Worm (Caenorhabditis elegans) whole organism, L3 larva: ENCODE data around the gene Y110A2AL.3.

ENCODE experiments used
- R02D3.7 ChIP-seq: fragments of 150-350 bp; optimal IDR thresholded peaks from 2 replicates; lab custom pipeline; 2014; ENCODE audit warnings: missing biosample characterization, missing genetic modification characterization
- ZK546.5 ChIP-seq: sonication (generic microtip); optimal IDR thresholded peaks from 2 replicates; lab custom pipeline; 2017; ENCODE audit warnings: missing biosample characterization, missing genetic modification characterization
- aly-2 ChIP-seq: fragments of 150-350 bp; optimal IDR thresholded peaks from 2 replicates; lab custom pipeline; 2014; ENCODE audit warnings: missing biosample characterization, missing genetic modification characterization
- ama-1 ChIP-seq: fragments of 150-350 bp; optimal IDR thresholded peaks from 2 replicates; lab custom pipeline; 2018
- ceh-16 ChIP-seq: sonication (generic microtip); optimal IDR thresholded peaks from 2 replicates; lab custom pipeline; 2017; ENCODE audit warnings: missing biosample characterization, missing genetic modification characterization
- ceh-28 ChIP-seq: fragments of 150-350 bp; optimal IDR thresholded peaks from 2 replicates; lab custom pipeline; 2014; ENCODE audit warnings: missing biosample characterization, missing genetic modification reagents, missing genetic modification characterization
- ceh-9 ChIP-seq: sonication (generic microtip); optimal IDR thresholded peaks from 2 replicates; lab custom pipeline; 2018; ENCODE audit warnings: missing biosample characterization, missing genetic modification characterization
- daf-12 ChIP-seq: fragments of 150-350 bp; optimal IDR thresholded peaks from 2 replicates; lab custom pipeline; 2014; ENCODE audit warnings: missing biosample characterization, missing genetic modification reagents, missing genetic modification characterization
- elt-1 ChIP-seq: fragments of 150-350 bp; optimal IDR thresholded peaks from 2 replicates; lab custom pipeline; 2014; ENCODE audit warnings: missing biosample characterization, missing genetic modification characterization
- elt-3 ChIP-seq, 3 experiments: fragments of 150-350 bp in 1 of 3; sonication (generic microtip) in 2 of 3; optimal IDR thresholded peaks; 2 replicates in 2 of 3; 4 replicates in 1 of 3; lab custom pipeline; 2014 to 2017; ENCODE audit warnings: missing biosample characterization in 3 of 3, missing genetic modification characterization in 3 of 3
- eor-1 ChIP-seq, 2 experiments: fragments of 150-350 bp; optimal IDR thresholded peaks; 2 replicates each; lab custom pipeline; 2014 to 2018; ENCODE audit warnings: missing biosample characterization in 2 of 2, missing genetic modification characterization in 2 of 2
- fkh-10 ChIP-seq: sonication (generic microtip); optimal IDR thresholded peaks from 2 replicates; lab custom pipeline; 2017; ENCODE audit warnings: missing biosample characterization, missing genetic modification reagents, missing genetic modification characterization
- fos-1 ChIP-seq: fragments of 150-350 bp; optimal IDR thresholded peaks from 2 replicates; lab custom pipeline; 2014; ENCODE audit warnings: missing biosample characterization, missing genetic modification characterization
- jun-1 ChIP-seq: fragments of 150-350 bp; optimal IDR thresholded peaks from 2 replicates; lab custom pipeline; 2014; ENCODE audit warnings: missing biosample characterization, missing genetic modification reagents, missing genetic modification characterization
- lin-15B ChIP-seq: fragments of 150-350 bp; optimal IDR thresholded peaks from 2 replicates; lab custom pipeline; 2014; ENCODE audit warnings: missing biosample characterization, missing genetic modification characterization
- lin-39 ChIP-seq: fragments of 150-350 bp; optimal IDR thresholded peaks from 2 replicates; lab custom pipeline; 2018; ENCODE audit warnings: missing biosample characterization, missing genetic modification reagents, missing genetic modification characterization
- mml-1 ChIP-seq: fragments of 150-350 bp; sonication (generic microtip); optimal IDR thresholded peaks from 3 replicates; lab custom pipeline; 2014; ENCODE audit warnings: missing biosample characterization, missing genetic modification characterization
- nfya-1 ChIP-seq: sonication (generic microtip); optimal IDR thresholded peaks from 2 replicates; lab custom pipeline; 2017; ENCODE audit warnings: missing genetic modification characterization, mild to moderate bottlenecking, missing compliant biosample characterization, antibody characterized with exemption, moderate library complexity; ENCODE audit not compliant: insufficient read depth
- nhr-23 ChIP-seq: fragments of 150-350 bp; optimal IDR thresholded peaks from 2 replicates; lab custom pipeline; 2014; ENCODE audit warnings: missing biosample characterization, missing genetic modification reagents, missing genetic modification characterization
- nhr-237 ChIP-seq: fragments of 150-350 bp; optimal IDR thresholded peaks from 2 replicates; lab custom pipeline; 2014; ENCODE audit warnings: missing biosample characterization, missing genetic modification characterization
- nhr-25 ChIP-seq: sonication (generic microtip); optimal IDR thresholded peaks from 2 replicates; lab custom pipeline; 2017; ENCODE audit warnings: missing biosample characterization, missing genetic modification characterization
- nhr-28 ChIP-seq: fragments of 150-350 bp; optimal IDR thresholded peaks from 2 replicates; lab custom pipeline; 2014; ENCODE audit warnings: missing biosample characterization, missing genetic modification characterization
- nhr-43 ChIP-seq: sonication (generic microtip); optimal IDR thresholded peaks from 2 replicates; lab custom pipeline; 2016; ENCODE audit warnings: mild to moderate bottlenecking, missing genetic modification characterization, missing compliant biosample characterization; ENCODE audit not compliant: poor library complexity, severe bottlenecking
- nhr-76 ChIP-seq: fragments of 150-350 bp; sonication (generic microtip); optimal IDR thresholded peaks from 5 replicates; lab custom pipeline; 2014; ENCODE audit warnings: missing biosample characterization, missing genetic modification characterization
- pha-4 ChIP-seq: fragments of 150-350 bp; optimal IDR thresholded peaks from 2 replicates; lab custom pipeline; 2014; ENCODE audit warnings: missing biosample characterization, missing genetic modification reagents, missing genetic modification characterization
- pqm-1 ChIP-seq: fragments of 150-350 bp; optimal IDR thresholded peaks from 2 replicates; lab custom pipeline; 2017; ENCODE audit warnings: missing biosample characterization, missing genetic modification characterization, inconsistent platforms
- sea-2 ChIP-seq: fragments of 150-350 bp; sonication (generic microtip); optimal IDR thresholded peaks from 4 replicates; lab custom pipeline; 2014; ENCODE audit warnings: missing biosample characterization, missing genetic modification reagents, missing genetic modification characterization
- skn-1 ChIP-seq: fragments of 150-350 bp; optimal IDR thresholded peaks from 2 replicates; lab custom pipeline; 2014; ENCODE audit warnings: missing biosample characterization, missing genetic modification characterization
- snpc-4 ChIP-seq: fragments of 150-350 bp; optimal IDR thresholded peaks from 2 replicates; lab custom pipeline; 2014; ENCODE audit warnings: missing biosample characterization, missing genetic modification characterization
- tbx-2 ChIP-seq: sonication (generic microtip); optimal IDR thresholded peaks from 2 replicates; lab custom pipeline; 2016; ENCODE audit warnings: mild to moderate bottlenecking, missing genetic modification characterization, missing compliant biosample characterization
- unc-39 ChIP-seq: sonication (generic microtip); optimal IDR thresholded peaks from 4 replicates; lab custom pipeline; 2017; ENCODE audit warnings: missing biosample characterization, missing genetic modification characterization
- zag-1 ChIP-seq: fragments of 150-350 bp; optimal IDR thresholded peaks from 2 replicates; lab custom pipeline; 2014; ENCODE audit warnings: missing biosample characterization, missing genetic modification characterization
- ztf-11 ChIP-seq: fragments of 150-350 bp; optimal IDR thresholded peaks from 2 replicates; lab custom pipeline; 2014; ENCODE audit warnings: missing biosample characterization, missing genetic modification characterization
- ztf-4 ChIP-seq: fragments of 150-350 bp; optimal IDR thresholded peaks from 2 replicates; lab custom pipeline; 2014; ENCODE audit warnings: missing biosample characterization, missing genetic modification characterization

Gene Y110A2AL.3

ce11 chrII:2866541-2867124 is at the start of gene Y110A2AL.3, which contains the start of gene Y110A2AL.9:
Y110A2AL.3 (plus strand) TSS chrII:2867074.
Y110A2AL.9 (minus strand) TSS chrII:2866641.
- TF ChIP-seq skn-1 (tag; lab: Kevin White, UChicago) (no peak), aly-2 (no peak), ztf-4 (tag; lab: Kevin White, UChicago) (no peak), eor-1 (tag; optimal IDR thresholded peaks at IDR 0.05; lab: Kevin White, UChicago) (no peak), elt-3 (tag; optimal IDR thresholded peaks at IDR 0.05; lab: Kevin White, UChicago) (no peak)

- TF ChIP-seq lin-39, result no peak
- no peak for TF ChIP-seq ztf-11 (tag; lab: Kevin White, UChicago)
- no peak for TF ChIP-seq fkh-10 (GFP tag; lab: Kevin White, UChicago)
- no peak for TF ChIP-seq nhr-43 (tag; lab: Kevin White, UChicago)
- no peak for TF ChIP-seq unc-39 (tag; lab: Kevin White, UChicago)
- TF ChIP-seq elt-1 (tag; lab: Kevin White, UChicago), result no peak
- TF ChIP-seq elt-3 (tag; optimal IDR thresholded peaks at IDR 0.05; lab: Kevin White, UChicago), result no peak
- TF ChIP-seq snpc-4, result no peak
- TF ChIP-seq ZK546.5 (tag; lab: Kevin White, UChicago), result no peak
- TF ChIP-seq mml-1, result no peak
- no peak for TF ChIP-seq nhr-23
- no peak for TF ChIP-seq nhr-25 (tag; lab: Kevin White, UChicago)
- TF ChIP-seq jun-1 (tag; lab: Kevin White, UChicago), result no peak
- no peak for TF ChIP-seq tbx-2 (tag; lab: Kevin White, UChicago)
- no peak for TF ChIP-seq nhr-28
- TF ChIP-seq sea-2 (GFP tag; lab: Kevin White, UChicago), result no peak
- no peak for TF ChIP-seq ama-1 (lab: Kevin White, UChicago)
- no peak for TF ChIP-seq lin-15B
- TF ChIP-seq ceh-28 (tag; lab: Kevin White, UChicago), result no peak
Observed at ce11 chrII:2822435-2822920, 44.4 kb upstream of the Y110A2AL.3 start, which contains the start of the genes fut-4 and K12H6.10. fut-4 (minus strand) TSS chrII:2822535. K12H6.10 (plus strand) TSS chrII:2822870.

ce11 chrII:2824169-2824568 is 42.7 kb upstream of the Y110A2AL.3 start, which contains the start of the genes K12H6.4 and K12H6.9:
K12H6.4 (minus strand) TSS chrII:2824269.
K12H6.9 (plus strand) TSS chrII:2824404.
- TF ChIP-seq zag-1 (no peak), lin-39 (no peak), lin-15B (no peak), R02D3.7 (tag; lab: Kevin White, UChicago) (no peak), mml-1 (no peak), fos-1 (no peak), ZK546.5 (tag; lab: Kevin White, UChicago) (no peak), daf-12 (no peak), nhr-23 (no peak), nhr-237 (tag; lab: Kevin White, UChicago) (no peak), fkh-10 (GFP tag; lab: Kevin White, UChicago) (no peak), elt-1 (tag; lab: Kevin White, UChicago) (no peak), ceh-9 (no peak), ceh-28 (tag; lab: Kevin White, UChicago) (no peak), nhr-43 (tag; lab: Kevin White, UChicago) (no peak), nhr-25 (tag; lab: Kevin White, UChicago) (no peak)
- TF ChIP-seq, all 47 proteins: peak for 0

ce11 chrII:2826073-2826472 is 40.8 kb upstream of the Y110A2AL.3 start, which contains the start of gene K12H6.5:
K12H6.5 (minus strand) TSS chrII:2826173.
- TF ChIP-seq ztf-11 (tag; lab: Kevin White, UChicago), result no peak
- TF ChIP-seq pha-4 (tag; lab: Kevin White, UChicago), result no peak
- no peak for TF ChIP-seq fos-1
- no peak for TF ChIP-seq lin-39
- no peak for TF ChIP-seq zag-1
- TF ChIP-seq nfya-1 (tag; lab: Kevin White, UChicago), result no peak
- no peak for TF ChIP-seq nhr-23
- no peak for TF ChIP-seq ceh-16 (tag; lab: Kevin White, UChicago)
- TF ChIP-seq pqm-1 (tag; lab: Kevin White, UChicago), result no peak
- TF ChIP-seq ztf-4 (tag; lab: Kevin White, UChicago), result no peak
- no peak for TF ChIP-seq nhr-76 (tag; lab: Kevin White, UChicago)
- TF ChIP-seq eor-1 (tag; optimal IDR thresholded peaks at IDR 0.05; lab: Kevin White, UChicago), result no peak
